Worm (Caenorhabditis elegans) whole organism, young adult: ENCODE measurements around the gene ppgn-1.
A peak's percentile ranks its signal among the peaks of the same experiment; 100 is the strongest.

Source experiments
- B0035.1 ChIP-seq: sonication (generic microtip); optimal IDR thresholded peaks from 2 replicates; lab custom pipeline; 2016; ENCODE audit warnings: missing genetic modification characterization, mild to moderate bottlenecking, missing compliant biosample characterization, missing genotype, missing genetic modification reagents
- F22D6.2 ChIP-seq: sonication (generic microtip); optimal IDR thresholded peaks from 2 replicates; lab custom pipeline; 2016; ENCODE audit warnings: mild to moderate bottlenecking, missing genetic modification characterization, missing compliant biosample characterization
- F52B5.7 ChIP-seq: sonication (generic microtip); optimal IDR thresholded peaks from 2 replicates; lab custom pipeline; 2016; ENCODE audit warnings: mild to moderate bottlenecking, missing genetic modification characterization, missing compliant biosample characterization
- F57A8.1 ChIP-seq: fragments of 200-800 bp; sonication (Bioruptor generic); optimal IDR thresholded peaks from 2 replicates; lab custom pipeline; 2018; ENCODE audit warnings: mild to moderate bottlenecking, missing genetic modification characterization, moderate library complexity, missing compliant biosample characterization
- F57C9.4 ChIP-seq: sonication (generic microtip); optimal IDR thresholded peaks from 2 replicates; lab custom pipeline; 2017; ENCODE audit warnings: mild to moderate bottlenecking, missing genetic modification characterization, missing compliant biosample characterization
- K11D2.4 ChIP-seq: fragments of 200-800 bp; sonication (Bioruptor generic); IDR thresholded peaks from 2 replicates; pipeline ENCODE4 v1.3.6; 2022; ENCODE audit warnings: missing genetic modification reagents, missing genetic modification characterization, missing compliant biosample characterization
- T26A5.8 ChIP-seq: sonication (generic microtip); optimal IDR thresholded peaks from 2 replicates; lab custom pipeline; 2016; ENCODE audit warnings: missing genetic modification characterization, missing compliant biosample characterization
- Y67H2A.10 ChIP-seq: fragments of 200-800 bp; sonication (Bioruptor generic); conservative IDR thresholded peaks from 2 replicates; pipeline ENCODE4 v1.3.6; 2022; ENCODE audit warnings: missing genetic modification reagents, missing genetic modification characterization, missing compliant biosample characterization
- Y95B8A.8 ChIP-seq: fragments of 200-800 bp; sonication (Bioruptor generic); IDR thresholded peaks from 2 replicates; pipeline ENCODE4 v1.3.6; 2022; ENCODE audit warnings: missing genetic modification reagents, missing genetic modification characterization, missing compliant biosample characterization
- akir-1 ChIP-seq: fragments of 200-800 bp; sonication (Bioruptor generic); optimal IDR thresholded peaks from 2 replicates; lab custom pipeline; 2018; ENCODE audit warnings: mild to moderate bottlenecking, missing genetic modification characterization, moderate library complexity, missing compliant biosample characterization
- atf-7 ChIP-seq: sonication (generic microtip); optimal IDR thresholded peaks from 2 replicates; lab custom pipeline; 2017; ENCODE audit warnings: mild to moderate bottlenecking, missing genetic modification characterization, missing compliant biosample characterization
- cebp-1 ChIP-seq, 2 experiments: fragments of 200-800 bp in 1 of 2; sonication (Bioruptor generic) in 1 of 2; sonication (generic microtip) in 1 of 2; IDR thresholded peaks in 1 of 2; optimal IDR thresholded peaks in 1 of 2; 2 replicates each; pipeline versions ENCODE4 v1.3.6 to Lab custom; 2017 to 2022; ENCODE audit warnings: missing compliant biosample characterization in 2 of 2, missing genetic modification characterization in 2 of 2, mild to moderate bottlenecking in 1 of 2, missing genetic modification reagents in 1 of 2, moderate library complexity in 1 of 2
- chd-7 ChIP-seq: sonication (generic microtip); optimal IDR thresholded peaks from 2 replicates; lab custom pipeline; 2016; ENCODE audit warnings: mild to moderate bottlenecking, missing genetic modification characterization, moderate library complexity, missing compliant biosample characterization
- dox-1 ChIP-seq: fragments of 200-800 bp; sonication (Bioruptor generic); IDR thresholded peaks from 2 replicates; pipeline ENCODE4 v1.3.6; 2022; ENCODE audit warnings: missing genetic modification reagents, missing genetic modification characterization, missing compliant biosample characterization
- egl-18 ChIP-seq: fragments of 200-800 bp; sonication (Bioruptor generic); IDR thresholded peaks from 2 replicates; pipeline ENCODE4 v1.3.6; 2022; ENCODE audit warnings: missing genetic modification reagents, missing genetic modification characterization, missing compliant biosample characterization
- egrh-3 ChIP-seq: fragments of 200-800 bp; sonication (Bioruptor generic); IDR thresholded peaks from 2 replicates; pipeline ENCODE4 v1.3.6; 2022; ENCODE audit warnings: missing genetic modification reagents, missing genetic modification characterization, missing compliant biosample characterization
- fkh-3 ChIP-seq: sonication (generic microtip); optimal IDR thresholded peaks from 2 replicates; lab custom pipeline; 2016; ENCODE audit warnings: mild to moderate bottlenecking, missing genetic modification characterization, missing compliant biosample characterization
- hlh-26 ChIP-seq: fragments of 200-800 bp; sonication (Bioruptor generic); conservative IDR thresholded peaks from 2 replicates; pipeline ENCODE4 v1.3.6; 2022; ENCODE audit warnings: missing genetic modification reagents, missing genetic modification characterization, missing compliant biosample characterization
- lag-1 ChIP-seq: fragments of 200-800 bp; sonication (Bioruptor generic); IDR thresholded peaks from 2 replicates; pipeline ENCODE4 v1.3.6; 2022; ENCODE audit warnings: missing genetic modification reagents, missing genetic modification characterization, missing compliant biosample characterization
- let-526 ChIP-seq: fragments of 200-800 bp; sonication (Bioruptor generic); IDR thresholded peaks from 2 replicates; pipeline ENCODE4 v1.3.6; 2022; ENCODE audit warnings: missing genetic modification reagents, missing genetic modification characterization, missing compliant biosample characterization
- let-607 ChIP-seq, 2 experiments: fragments of 200-800 bp in 1 of 2; sonication (Bioruptor generic) in 1 of 2; sonication (generic microtip) in 1 of 2; optimal IDR thresholded peaks; 2 replicates each; lab custom pipeline; 2016 to 2018; ENCODE audit warnings: mild to moderate bottlenecking in 2 of 2, missing compliant biosample characterization in 2 of 2, missing genetic modification characterization in 2 of 2, moderate library complexity in 2 of 2, missing genotype in 1 of 2
- lin-54 ChIP-seq: fragments of 200-800 bp; sonication (Bioruptor generic); optimal IDR thresholded peaks from 2 replicates; lab custom pipeline; 2018; ENCODE audit warnings: mild to moderate bottlenecking, missing genetic modification characterization, missing compliant biosample characterization
- lsl-1 ChIP-seq: fragments of 200-800 bp; sonication (Bioruptor generic); optimal IDR thresholded peaks from 2 replicates; lab custom pipeline; 2018; ENCODE audit warnings: mild to moderate bottlenecking, missing genetic modification characterization, moderate library complexity, missing compliant biosample characterization
- mcd-1 ChIP-seq: fragments of 200-800 bp; sonication (Bioruptor generic); IDR thresholded peaks from 2 replicates; pipeline ENCODE4 v1.3.6; 2022; ENCODE audit warnings: missing genetic modification reagents, missing genetic modification characterization, missing compliant biosample characterization
- mel-28 ChIP-seq: sonication (generic microtip); optimal IDR thresholded peaks from 2 replicates; lab custom pipeline; 2016; ENCODE audit warnings: borderline replicate concordance, mild to moderate bottlenecking, missing genetic modification characterization, missing compliant biosample characterization
- mxl-1 ChIP-seq: sonication (generic microtip); optimal IDR thresholded peaks from 2 replicates; lab custom pipeline; 2016; ENCODE audit warnings: missing genetic modification characterization, missing compliant biosample characterization
- nfyb-1 ChIP-seq: fragments of 200-800 bp; sonication (Bioruptor generic); IDR thresholded peaks from 2 replicates; pipeline ENCODE4 v1.3.6; 2022; ENCODE audit warnings: missing genetic modification reagents, missing genetic modification characterization, missing compliant biosample characterization
- nhr-120 ChIP-seq: fragments of 200-800 bp; sonication (Bioruptor generic); IDR thresholded peaks from 2 replicates; pipeline ENCODE4 v1.3.6; 2022; ENCODE audit warnings: missing genetic modification characterization, missing compliant biosample characterization
- nhr-80 ChIP-seq: sonication (generic microtip); optimal IDR thresholded peaks from 2 replicates; lab custom pipeline; 2016; ENCODE audit warnings: missing genetic modification characterization, missing compliant biosample characterization
- nhr-90 ChIP-seq: sonication (generic microtip); optimal IDR thresholded peaks from 2 replicates; lab custom pipeline; 2016; ENCODE audit warnings: missing genotype, mild to moderate bottlenecking, missing genetic modification characterization, missing compliant biosample characterization
- pbrm-1 ChIP-seq: fragments of 200-800 bp; sonication (Bioruptor generic); IDR thresholded peaks from 2 replicates; pipeline ENCODE4 v1.3.6; 2022; ENCODE audit warnings: missing genetic modification reagents, missing genetic modification characterization, missing compliant biosample characterization
- rcor-1 ChIP-seq: fragments of 200-800 bp; sonication (Bioruptor generic); IDR thresholded peaks from 2 replicates; pipeline ENCODE4 v1.3.6; 2022; ENCODE audit warnings: missing genetic modification reagents, missing genetic modification characterization, missing compliant biosample characterization
- sdz-38 ChIP-seq: sonication (generic microtip); optimal IDR thresholded peaks from 2 replicates; lab custom pipeline; 2016; ENCODE audit warnings: missing genotype, missing genetic modification characterization, missing compliant biosample characterization
- snpc-1.3 ChIP-seq: sonication (generic microtip); optimal IDR thresholded peaks from 2 replicates; lab custom pipeline; 2017; ENCODE audit warnings: missing genetic modification characterization, mild to moderate bottlenecking, missing compliant biosample characterization, antibody characterized with exemption, moderate library complexity, missing genotype, missing genetic modification reagents; ENCODE audit not compliant: insufficient read depth
- sptf-2 ChIP-seq: fragments of 200-800 bp; sonication (Bioruptor generic); optimal IDR thresholded peaks from 2 replicates; lab custom pipeline; 2018; ENCODE audit warnings: mild to moderate bottlenecking, missing genetic modification characterization, missing compliant biosample characterization
- unc-62 ChIP-seq: fragments of 150-350 bp; optimal IDR thresholded peaks from 2 replicates; lab custom pipeline; 2014; ENCODE audit warnings: missing biosample characterization, missing genetic modification reagents, missing genetic modification characterization
- zfh-2 ChIP-seq: fragments of 200-800 bp; sonication (Bioruptor generic); conservative IDR thresholded peaks from 2 replicates; pipeline ENCODE4 v1.3.6; 2022; ENCODE audit warnings: missing genetic modification reagents, missing genetic modification characterization, missing compliant biosample characterization
- zim-3 ChIP-seq: sonication (generic microtip); optimal IDR thresholded peaks from 2 replicates; lab custom pipeline; 2017; ENCODE audit warnings: mild to moderate bottlenecking, missing genetic modification characterization, moderate library complexity, missing compliant biosample characterization
- ztf-18 ChIP-seq: sonication (generic microtip); optimal IDR thresholded peaks from 2 replicates; lab custom pipeline; 2016; ENCODE audit warnings: missing genotype, mild to moderate bottlenecking, missing genetic modification characterization, missing compliant biosample characterization
- ztf-26 ChIP-seq: sonication (generic microtip); optimal IDR thresholded peaks from 2 replicates; lab custom pipeline; 2017; ENCODE audit warnings: missing genetic modification characterization, missing compliant biosample characterization
- ztf-28 ChIP-seq: fragments of 200-800 bp; sonication (Bioruptor generic); IDR thresholded peaks from 2 replicates; pipeline ENCODE4 v1.3.6; 2022; ENCODE audit warnings: missing genetic modification reagents, missing genetic modification characterization, missing compliant biosample characterization
- ztf-3 ChIP-seq: fragments of 200-800 bp; sonication (Bioruptor generic); optimal IDR thresholded peaks from 2 replicates; lab custom pipeline; 2018; ENCODE audit warnings: mild to moderate bottlenecking, missing genetic modification characterization, missing compliant biosample characterization

Gene ppgn-1

ce11 chrIV:2395997-2396396 is 47.3 kb upstream of the ppgn-1 start:
- no peak for TF ChIP-seq fkh-3 (tag; lab: Kevin White, UChicago)
- TF ChIP-seq ztf-28 (GFP tag; lab: Robert Waterston, UW), result no peak
- TF ChIP-seq chd-7 (tag; lab: Kevin White, UChicago), result no peak
- TF ChIP-seq lag-1 (GFP tag; lab: Robert Waterston, UW), result no peak
- TF ChIP-seq rcor-1 (GFP tag; lab: Robert Waterston, UW), result no peak
- no peak for TF ChIP-seq ztf-26
- TF ChIP-seq F57A8.1, result no peak
- TF ChIP-seq F57C9.4, result no peak
- TF ChIP-seq nhr-120, result no peak
- no peak for TF ChIP-seq ztf-3 (GFP tag; lab: Kevin White, UChicago)
- TF ChIP-seq Y67H2A.10 (GFP tag; lab: Robert Waterston, UW), result no peak
- TF ChIP-seq, all 124 proteins: peak for 0

ce11 chrIV:2393023-2393422 is 44.3 kb upstream of the ppgn-1 start:
- TF ChIP-seq egrh-3 (GFP tag; lab: Robert Waterston, UW) (0 out of 2 replicates have a peak, but pooled peaks have one; percentile 15), mxl-1 (tag; lab: Kevin White, UChicago) (no peak), K11D2.4 (GFP tag; lab: Robert Waterston, UW) (no peak), zfh-2 (GFP tag; lab: Robert Waterston, UW) (peak; percentile 62)

ce11 chrIV:2391809-2392208 is 43.1 kb upstream of the ppgn-1 start:
- TF ChIP-seq dox-1 (GFP tag; lab: Robert Waterston, UW) (no peak), ztf-28 (GFP tag; lab: Robert Waterston, UW) (no peak)

ce11 chrIV:2390804-2391203 is 42.1 kb upstream of the ppgn-1 start, which contains the start of gene eri-5:
Gene eri-5, plus strand, starts transcription at chrIV:2390821.
- no peak for TF ChIP-seq mcd-1
- no peak for TF ChIP-seq let-607 (tag; optimal IDR thresholded peaks at IDR 0.05; lab: Kevin White, UChicago)
- no peak for TF ChIP-seq lin-54 (GFP tag; lab: Kevin White, UChicago)
- TF ChIP-seq nhr-90 (tag; lab: Kevin White, UChicago), result no peak
- TF ChIP-seq unc-62 (GFP tag; lab: Kevin White, UChicago), result no peak
- no peak for TF ChIP-seq let-526 (GFP tag; lab: Robert Waterston, UW)
- no peak for TF ChIP-seq akir-1 (GFP tag; lab: Kevin White, UChicago)
- TF ChIP-seq egl-18 (GFP tag; lab: Robert Waterston, UW), result no peak
- TF ChIP-seq zim-3 (tag; lab: Kevin White, UChicago), result no peak
- TF ChIP-seq dox-1 (GFP tag; lab: Robert Waterston, UW), result no peak

ce11 chrIV:2390251-2390672 is 41.5 kb upstream of the ppgn-1 start:
- no peak for TF ChIP-seq T26A5.8 (tag; lab: Kevin White, UChicago)
- no peak for TF ChIP-seq cebp-1 (GFP tag; IDR thresholded peaks at IDR 0.05; lab: Robert Waterston, UW)
- peak; percentile 59 for TF ChIP-seq cebp-1 (tag; optimal IDR thresholded peaks at IDR 0.05; lab: Kevin White, UChicago)
- TF ChIP-seq nhr-80, result no peak
- peak; percentile 45 for TF ChIP-seq B0035.1 (tag; lab: Kevin White, UChicago)
- no peak for TF ChIP-seq sptf-2 (GFP tag; lab: Kevin White, UChicago)
- TF ChIP-seq F52B5.7, result peak; percentile 75
- no peak for TF ChIP-seq ztf-28 (GFP tag; lab: Robert Waterston, UW)
- peak; percentile 41 for TF ChIP-seq ztf-18 (tag; lab: Kevin White, UChicago)
- TF ChIP-seq Y67H2A.10 (GFP tag; lab: Robert Waterston, UW), result no peak
- TF ChIP-seq nfyb-1 (GFP tag; lab: Robert Waterston, UW), result peak; percentile 64
- peak; percentile 39 for TF ChIP-seq lsl-1 (GFP tag; lab: Kevin White, UChicago)
- TF ChIP-seq F22D6.2 (tag; lab: Kevin White, UChicago), result no peak
- TF ChIP-seq pbrm-1 (GFP tag; lab: Robert Waterston, UW), result peak; percentile 72
- no peak for TF ChIP-seq mel-28 (tag; lab: Kevin White, UChicago)
- no peak for TF ChIP-seq hlh-26 (GFP tag; lab: Robert Waterston, UW)
- peak; percentile 61 for TF ChIP-seq atf-7
- no peak for TF ChIP-seq ztf-3 (GFP tag; lab: Kevin White, UChicago)
- peak; percentile 64 to 89 for TF ChIP-seq let-607 (tag; optimal IDR thresholded peaks at IDR 0.05; lab: Kevin White, UChicago)
- TF ChIP-seq snpc-1.3, result peak; percentile 76
- TF ChIP-seq sdz-38 (tag; lab: Kevin White, UChicago), result no peak
- no peak for TF ChIP-seq Y95B8A.8 (GFP tag; lab: Robert Waterston, UW)
